Worm (Caenorhabditis elegans) whole organism, L3 larva: ENCODE measurements around the gene frpr-2.

Experiments
- R02D3.7 ChIP-seq: fragments of 150-350 bp; optimal IDR thresholded peaks from 2 replicates; lab custom pipeline; 2014; ENCODE audit warnings: missing biosample characterization, missing genetic modification characterization
- egl-27 ChIP-seq: sonication (generic microtip); optimal IDR thresholded peaks from 4 replicates; lab custom pipeline; 2017; ENCODE audit warnings: missing biosample characterization, missing genetic modification reagents, missing genetic modification characterization
- egl-5 ChIP-seq: fragments of 150-350 bp; optimal IDR thresholded peaks from 2 replicates; lab custom pipeline; 2017; ENCODE audit warnings: missing biosample characterization, missing genetic modification reagents, missing genetic modification characterization, inconsistent platforms
- elt-2 ChIP-seq: sonication (generic microtip); optimal IDR thresholded peaks from 2 replicates; lab custom pipeline; 2016; ENCODE audit warnings: missing genetic modification reagents, mild to moderate bottlenecking, missing genetic modification characterization, missing compliant biosample characterization
- elt-3 ChIP-seq, 3 experiments: fragments of 150-350 bp in 1 of 3; sonication (generic microtip) in 2 of 3; optimal IDR thresholded peaks; 2 replicates in 2 of 3; 4 replicates in 1 of 3; lab custom pipeline; 2014 to 2017; ENCODE audit warnings: missing biosample characterization in 3 of 3, missing genetic modification characterization in 3 of 3
- nhr-11 ChIP-seq: fragments of 150-350 bp; optimal IDR thresholded peaks from 2 replicates; lab custom pipeline; 2014; ENCODE audit warnings: missing biosample characterization, missing genetic modification characterization
- nhr-25 ChIP-seq: sonication (generic microtip); optimal IDR thresholded peaks from 2 replicates; lab custom pipeline; 2017; ENCODE audit warnings: missing biosample characterization, missing genetic modification characterization
- nhr-77 ChIP-seq: fragments of 150-350 bp; optimal IDR thresholded peaks from 2 replicates; lab custom pipeline; 2014; ENCODE audit warnings: missing biosample characterization, missing genetic modification characterization
- pqm-1 ChIP-seq: fragments of 150-350 bp; optimal IDR thresholded peaks from 2 replicates; lab custom pipeline; 2017; ENCODE audit warnings: missing biosample characterization, missing genetic modification characterization, inconsistent platforms
- ztf-11 ChIP-seq: fragments of 150-350 bp; optimal IDR thresholded peaks from 2 replicates; lab custom pipeline; 2014; ENCODE audit warnings: missing biosample characterization, missing genetic modification characterization

DNA sequence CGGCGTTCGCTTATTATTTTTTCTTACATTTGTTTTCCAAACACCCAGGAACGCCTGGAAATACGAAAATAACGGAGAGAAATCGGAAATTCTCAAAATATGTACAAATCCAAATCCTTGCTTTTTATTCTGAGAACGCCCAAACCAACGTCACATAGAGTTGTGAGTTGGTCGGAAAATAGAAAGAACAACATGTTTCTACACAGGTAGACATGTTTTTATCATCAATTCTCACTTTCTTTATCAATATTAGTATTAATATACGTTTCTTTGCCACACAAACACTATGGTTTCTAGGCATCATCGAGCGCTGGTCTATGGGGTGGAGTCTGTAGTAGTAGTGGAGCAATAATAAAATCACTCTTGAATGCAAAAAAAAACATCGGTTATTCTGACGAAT lies 46.8 kb upstream of the frpr-2 start:
- TF ChIP-seq nhr-25 = no peak
- no peak for TF ChIP-seq ztf-11
- TF ChIP-seq egl-27 (tag; lab: Kevin White, UChicago) = no peak
- no peak for TF ChIP-seq nhr-11 (tag; lab: Kevin White, UChicago)
- TF ChIP-seq R02D3.7 (tag; lab: Kevin White, UChicago) = no peak
- no peak for TF ChIP-seq elt-3 (tag; optimal IDR thresholded peaks at IDR 0.05; lab: Kevin White, UChicago)
- no peak for TF ChIP-seq elt-2 (tag; lab: Kevin White, UChicago)
- TF ChIP-seq egl-5 (tag; lab: Kevin White, UChicago) = no peak
- no peak for TF ChIP-seq nhr-77 (tag; lab: Kevin White, UChicago)
- TF ChIP-seq pqm-1 (tag; lab: Kevin White, UChicago) = no peak
